Worm (Caenorhabditis elegans) whole organism, mixed stage, embryonic: ENCODE measurements around the gene H01G02.4.

Source experiments
- M03D4.4 ChIP-seq: sonication (generic microtip); optimal IDR thresholded peaks from 2 replicates; lab custom pipeline; 2017; ENCODE audit warnings: mild to moderate bottlenecking, missing genetic modification characterization, missing compliant biosample characterization
- bed-3 ChIP-seq: fragments of 200-800 bp; sonication (Bioruptor generic); optimal IDR thresholded peaks from 3 replicates; lab custom pipeline; 2018; ENCODE audit warnings: mild to moderate bottlenecking, missing genetic modification characterization, moderate library complexity, missing compliant biosample characterization
- blmp-1 ChIP-seq: fragments of 150-350 bp; optimal IDR thresholded peaks from 2 replicates; lab custom pipeline; 2014; ENCODE audit warnings: missing biosample characterization, missing genetic modification characterization
- ceh-39 ChIP-seq: fragments of 150-350 bp; optimal IDR thresholded peaks from 2 replicates; lab custom pipeline; 2014; ENCODE audit warnings: missing biosample characterization, missing genetic modification characterization
- ceh-43 ChIP-seq: fragments of 200-800 bp; sonication (Bioruptor generic); optimal IDR thresholded peaks from 2 replicates; lab custom pipeline; 2018; ENCODE audit warnings: mild to moderate bottlenecking, missing genetic modification characterization, moderate library complexity, missing compliant biosample characterization
- ceh-83 ChIP-seq: fragments of 200-800 bp; sonication (Bioruptor generic); optimal IDR thresholded peaks from 2 replicates; lab custom pipeline; 2018; ENCODE audit warnings: mild to moderate bottlenecking, missing genetic modification characterization, missing compliant biosample characterization
- ces-1 ChIP-seq: fragments of 150-350 bp; optimal IDR thresholded peaks from 2 replicates; lab custom pipeline; 2014; ENCODE audit warnings: missing biosample characterization, missing genetic modification reagents, missing genetic modification characterization
- cnd-1 ChIP-seq: fragments of 200-800 bp; sonication (Bioruptor generic); optimal IDR thresholded peaks from 2 replicates; lab custom pipeline; 2018; ENCODE audit warnings: mild to moderate bottlenecking, missing genetic modification characterization, missing compliant biosample characterization
- drap-1 ChIP-seq: fragments of 200-800 bp; sonication (Bioruptor generic); optimal IDR thresholded peaks from 3 replicates; lab custom pipeline; 2018; ENCODE audit warnings: mild to moderate bottlenecking, missing genetic modification characterization, missing compliant biosample characterization
- elt-3 ChIP-seq: fragments of 150-350 bp; optimal IDR thresholded peaks from 2 replicates; lab custom pipeline; 2014; ENCODE audit warnings: missing biosample characterization, missing genetic modification characterization
- ham-2 ChIP-seq: fragments of 200-800 bp; sonication (Bioruptor generic); optimal IDR thresholded peaks from 2 replicates; lab custom pipeline; 2018; ENCODE audit warnings: mild to moderate bottlenecking, missing genetic modification characterization, missing compliant biosample characterization
- lin-13 ChIP-seq: fragments of 150-350 bp; optimal IDR thresholded peaks from 2 replicates; lab custom pipeline; 2014; ENCODE audit warnings: missing biosample characterization, missing genetic modification characterization
- lin-32 ChIP-seq: fragments of 200-800 bp; sonication (Bioruptor generic); optimal IDR thresholded peaks from 2 replicates; lab custom pipeline; 2018; ENCODE audit warnings: mild to moderate bottlenecking, missing genetic modification characterization, missing compliant biosample characterization
- mab-5 ChIP-seq: fragments of 150-350 bp; optimal IDR thresholded peaks from 2 replicates; lab custom pipeline; 2014; ENCODE audit warnings: missing biosample characterization, missing genetic modification characterization
- mep-1 ChIP-seq: fragments of 150-350 bp; optimal IDR thresholded peaks from 2 replicates; lab custom pipeline; 2017; ENCODE audit warnings: missing biosample characterization, missing genetic modification reagents, missing genetic modification characterization, inconsistent platforms
- mls-2 ChIP-seq: sonication (generic microtip); optimal IDR thresholded peaks from 2 replicates; lab custom pipeline; 2016; ENCODE audit warnings: mild to moderate bottlenecking, missing genetic modification characterization, moderate library complexity, missing compliant biosample characterization
- nhr-2 ChIP-seq: fragments of 150-350 bp; optimal IDR thresholded peaks from 2 replicates; lab custom pipeline; 2014; ENCODE audit warnings: missing biosample characterization, missing genetic modification characterization
- nhr-237 ChIP-seq: fragments of 150-350 bp; optimal IDR thresholded peaks from 2 replicates; lab custom pipeline; 2014; ENCODE audit warnings: missing biosample characterization, missing genetic modification characterization
- pha-4 ChIP-seq: fragments of 150-350 bp; optimal IDR thresholded peaks from 2 replicates; lab custom pipeline; 2018; ENCODE audit warnings: missing biosample characterization, missing genetic modification reagents, missing genetic modification characterization
- sem-2 ChIP-seq: fragments of 200-800 bp; sonication (Bioruptor generic); optimal IDR thresholded peaks from 2 replicates; lab custom pipeline; 2018; ENCODE audit warnings: mild to moderate bottlenecking, missing genetic modification characterization, missing compliant biosample characterization
- snpc-4 ChIP-seq: fragments of 150-350 bp; optimal IDR thresholded peaks from 2 replicates; lab custom pipeline; 2014; ENCODE audit warnings: missing biosample characterization, missing genetic modification characterization
- sptf-1 ChIP-seq: sonication (generic microtip); optimal IDR thresholded peaks from 2 replicates; lab custom pipeline; 2017; ENCODE audit warnings: mild to moderate bottlenecking, missing genetic modification characterization, moderate library complexity, missing compliant biosample characterization
- tbx-8 ChIP-seq: fragments of 200-800 bp; sonication (Bioruptor generic); optimal IDR thresholded peaks from 2 replicates; lab custom pipeline; 2018; ENCODE audit warnings: mild to moderate bottlenecking, missing genetic modification characterization, moderate library complexity, missing compliant biosample characterization
- unc-120 ChIP-seq: sonication (generic microtip); optimal IDR thresholded peaks from 2 replicates; lab custom pipeline; 2017; ENCODE audit warnings: missing genetic modification characterization, missing compliant biosample characterization; ENCODE audit not compliant: poor library complexity, severe bottlenecking
- unc-39 ChIP-seq: fragments of 150-350 bp; optimal IDR thresholded peaks from 2 replicates; lab custom pipeline; 2014; ENCODE audit warnings: missing biosample characterization, missing genetic modification characterization
- unc-62 ChIP-seq: fragments of 150-350 bp; optimal IDR thresholded peaks from 2 replicates; lab custom pipeline; 2014; ENCODE audit warnings: missing biosample characterization, missing genetic modification reagents, missing genetic modification characterization
- zip-8 ChIP-seq: fragments of 150-350 bp; optimal IDR thresholded peaks from 2 replicates; lab custom pipeline; 2014; ENCODE audit warnings: missing biosample characterization, missing genetic modification characterization
- ztf-11 ChIP-seq: fragments of 150-350 bp; optimal IDR thresholded peaks from 2 replicates; lab custom pipeline; 2014; ENCODE audit warnings: missing biosample characterization, missing genetic modification characterization

H01G02.4 gene

ce11 chrIV:11771064-11771463 is 31.9 kb downstream of the H01G02.4 start:
- TF ChIP-seq ces-1 (GFP tag; lab: Kevin White, UChicago) (no peak), pha-4 (tag; lab: Kevin White, UChicago) (no peak), nhr-2 (tag; lab: Kevin White, UChicago) (no peak), unc-120 (tag; lab: Kevin White, UChicago) (no peak), sem-2 (GFP tag; lab: Kevin White, UChicago) (no peak), lin-32 (GFP tag; lab: Kevin White, UChicago) (no peak), zip-8 (tag; lab: Kevin White, UChicago) (no peak), ceh-39 (tag; lab: Kevin White, UChicago) (no peak), ceh-43 (GFP tag; lab: Kevin White, UChicago) (no peak), nhr-237 (tag; lab: Kevin White, UChicago) (no peak), tbx-8 (no peak), unc-39 (tag; lab: Kevin White, UChicago) (no peak), snpc-4 (tag; lab: Kevin White, UChicago) (no peak), ztf-11 (tag; lab: Kevin White, UChicago) (no peak)

- TF ChIP-seq M03D4.4 (tag; lab: Kevin White, UChicago) (no peak), snpc-4 (tag; lab: Kevin White, UChicago) (no peak), cnd-1 (tag; lab: Kevin White, UChicago) (no peak), sem-2 (GFP tag; lab: Kevin White, UChicago) (no peak), ceh-43 (GFP tag; lab: Kevin White, UChicago) (no peak), ham-2 (no peak), mls-2 (tag; lab: Kevin White, UChicago) (no peak), lin-13 (tag; lab: Kevin White, UChicago) (no peak)
Measured at ce11 chrIV:11769769-11770168, 33.2 kb downstream of the H01G02.4 start.

- peak; percentile 94 for TF ChIP-seq ces-1 (GFP tag; lab: Kevin White, UChicago)
- peak; percentile 10 for TF ChIP-seq unc-120 (tag; lab: Kevin White, UChicago)
- peak; percentile 16 for TF ChIP-seq unc-62 (GFP tag; lab: Kevin White, UChicago)
- TF ChIP-seq ceh-83 (GFP tag; lab: Kevin White, UChicago) = no peak
- TF ChIP-seq blmp-1 = no peak
Measured at ce11 chrIV:11765507-11765906, 37.4 kb downstream of the H01G02.4 start.

ce11 chrIV:11760700-11761459 is 42.1 kb downstream of the H01G02.4 start, which contains the start of gene T12A7.2:
Gene T12A7.2 (minus strand): TSS chrIV:11761111.
- TF ChIP-seq unc-62 (GFP tag; lab: Kevin White, UChicago) = no peak
- no peak for TF ChIP-seq ces-1 (GFP tag; lab: Kevin White, UChicago)
- TF ChIP-seq unc-120 (tag; lab: Kevin White, UChicago) = peak; percentile 37
- TF ChIP-seq, all 35 proteins: peak for 1

- no peak for TF ChIP-seq bed-3 (GFP tag; lab: Kevin White, UChicago)
- no peak for TF ChIP-seq ztf-11 (tag; lab: Kevin White, UChicago)
- TF ChIP-seq snpc-4 (tag; lab: Kevin White, UChicago) = no peak
- TF ChIP-seq nhr-2 (tag; lab: Kevin White, UChicago) = no peak
- no peak for TF ChIP-seq zip-8 (tag; lab: Kevin White, UChicago)
- no peak for TF ChIP-seq sptf-1
- no peak for TF ChIP-seq mab-5 (tag; lab: Kevin White, UChicago)
- TF ChIP-seq lin-13 (tag; lab: Kevin White, UChicago) = no peak
- no peak for TF ChIP-seq ces-1 (GFP tag; lab: Kevin White, UChicago)
- TF ChIP-seq pha-4 (tag; lab: Kevin White, UChicago) = no peak
- TF ChIP-seq drap-1 (GFP tag; lab: Kevin White, UChicago) = no peak
- TF ChIP-seq unc-120 (tag; lab: Kevin White, UChicago) = no peak
- TF ChIP-seq mep-1 = no peak
- no peak for TF ChIP-seq cnd-1 (tag; lab: Kevin White, UChicago)
Measured at ce11 chrIV:11759852-11760251, 43.1 kb downstream of the H01G02.4 start.

ce11 chrIV:11755907-11756306 is 47.0 kb downstream of the H01G02.4 start, which contains the start of gene T12A7.9:
Gene T12A7.9 (minus strand): TSS chrIV:11756007.
- TF ChIP-seq elt-3 (tag; lab: Kevin White, UChicago) (no peak), blmp-1 (no peak), unc-120 (tag; lab: Kevin White, UChicago) (no peak)
- TF ChIP-seq, all 35 proteins: peak for 0
